Worm (Caenorhabditis elegans) whole organism, L3 larva: ENCODE measurements around the gene rpap-3.

Experiments used
- elt-1 ChIP-seq: fragments of 150-350 bp; optimal IDR thresholded peaks from 2 replicates; lab custom pipeline; 2014; ENCODE audit warnings: missing biosample characterization, missing genetic modification characterization
- lin-39 ChIP-seq: fragments of 150-350 bp; optimal IDR thresholded peaks from 2 replicates; lab custom pipeline; 2018; ENCODE audit warnings: missing biosample characterization, missing genetic modification reagents, missing genetic modification characterization
- mml-1 ChIP-seq: fragments of 150-350 bp; sonication (generic microtip); optimal IDR thresholded peaks from 3 replicates; lab custom pipeline; 2014; ENCODE audit warnings: missing biosample characterization, missing genetic modification characterization

DNA sequence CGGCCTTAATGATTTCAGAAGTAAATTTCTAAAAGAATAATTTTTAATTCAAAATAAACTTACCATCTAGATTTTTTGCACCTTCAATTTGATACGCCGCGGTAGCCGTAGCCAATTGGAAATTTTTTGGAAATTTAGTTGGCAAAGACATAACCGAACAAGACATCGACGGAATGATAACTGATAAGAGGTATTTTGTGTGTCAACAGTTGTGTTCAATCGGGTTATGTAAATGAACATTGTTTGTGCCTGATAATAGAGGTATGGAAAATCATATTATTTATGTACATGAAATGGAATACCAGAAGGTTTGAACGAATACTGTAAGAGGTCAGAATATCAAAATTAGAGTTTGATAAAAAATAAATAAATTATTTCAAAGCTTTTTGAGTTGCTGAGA, 30.9 kb downstream of the rpap-3 start, which contains the start of gene klo-1:
- TF ChIP-seq lin-39 (no peak), elt-1 (tag; lab: Kevin White, UChicago) (no peak), mml-1 (no peak)
